Fruit fly (Drosophila melanogaster) whole organism, prepupa: ENCODE results near the gene Btk.

Source experiments
- Blimp-1 ChIP-seq: fragments of 200-800 bp; sonication (Bioruptor generic); optimal IDR thresholded peaks from 3 replicates; lab custom pipeline; 2017; ENCODE audit warnings: missing biosample characterization, missing genetic modification characterization, mild to moderate bottlenecking, moderate library complexity, missing genetic modification reagents
- CG10631 ChIP-seq: fragments of 200-800 bp; sonication (Bioruptor generic); optimal IDR thresholded peaks from 2 replicates; lab custom pipeline; 2016; ENCODE audit warnings: missing biosample characterization, missing genetic modification characterization
- CG10669 ChIP-seq: fragments of 200-800 bp; sonication (Bioruptor generic); optimal IDR thresholded peaks from 3 replicates; lab custom pipeline; 2018; ENCODE audit warnings: missing biosample characterization, mild to moderate bottlenecking, missing genetic modification characterization, moderate library complexity
- CG15336 ChIP-seq: fragments of 200-800 bp; sonication (Bioruptor generic); IDR thresholded peaks from 2 replicates; pipeline ENCODE4 v1.3.6; 2022; ENCODE audit warnings: missing biosample characterization, missing genetic modification characterization
- CG1621 ChIP-seq: fragments of 200-800 bp; sonication (Bioruptor generic); optimal IDR thresholded peaks from 3 replicates; lab custom pipeline; 2018; ENCODE audit warnings: missing biosample characterization, mild to moderate bottlenecking, missing genetic modification characterization
- CG3032 ChIP-seq: fragments of 200-800 bp; optimal IDR thresholded peaks from 2 replicates; lab custom pipeline; 2019; ENCODE audit warnings: missing biosample characterization, mild to moderate bottlenecking, missing genetic modification characterization, moderate library complexity
- CG31627 ChIP-seq: fragments of 200-800 bp; sonication (Bioruptor generic); optimal IDR thresholded peaks from 3 replicates; lab custom pipeline; 2016; ENCODE audit warnings: missing biosample characterization, missing genetic modification characterization
- CG32006 ChIP-seq: fragments of 200-800 bp; sonication (Bioruptor generic); optimal IDR thresholded peaks from 3 replicates; lab custom pipeline; 2017; ENCODE audit warnings: missing biosample characterization, mild to moderate bottlenecking, missing genetic modification characterization
- CG34406 ChIP-seq: fragments of 200-800 bp; sonication (Bioruptor generic); optimal IDR thresholded peaks from 3 replicates; lab custom pipeline; 2016; ENCODE audit warnings: missing biosample characterization, missing genetic modification characterization
- CG3919 ChIP-seq: fragments of 200-800 bp; sonication (Bioruptor generic); optimal IDR thresholded peaks from 3 replicates; lab custom pipeline; 2016; ENCODE audit warnings: missing biosample characterization, missing genetic modification characterization
- CG4318 ChIP-seq: fragments of 200-800 bp; sonication (Bioruptor generic); optimal IDR thresholded peaks from 3 replicates; lab custom pipeline; 2017; ENCODE audit warnings: missing biosample characterization, mild to moderate bottlenecking, missing genetic modification characterization
- CG6163 ChIP-seq: fragments of 200-800 bp; sonication (Bioruptor generic); IDR thresholded peaks from 3 replicates; pipeline ENCODE4 v1.3.6; 2022; ENCODE audit warnings: missing biosample characterization, missing genetic modification characterization
- CG6808 ChIP-seq: fragments of 200-800 bp; sonication (Bioruptor generic); optimal IDR thresholded peaks from 3 replicates; lab custom pipeline; 2017; ENCODE audit warnings: missing biosample characterization, missing genetic modification characterization, mild to moderate bottlenecking, moderate library complexity, missing genetic modification reagents
- CG6854 ChIP-seq: fragments of 200-800 bp; sonication (Bioruptor generic); optimal IDR thresholded peaks from 2 replicates; lab custom pipeline; 2017; ENCODE audit warnings: missing biosample characterization, mild to moderate bottlenecking, missing genetic modification characterization
- CG7368 ChIP-seq: fragments of 200-800 bp; sonication (Bioruptor generic); optimal IDR thresholded peaks from 3 replicates; lab custom pipeline; 2016; ENCODE audit warnings: missing biosample characterization, missing genetic modification characterization
- CG8319 ChIP-seq: fragments of 200-800 bp; sonication (Bioruptor generic); optimal IDR thresholded peaks from 3 replicates; lab custom pipeline; 2016; ENCODE audit warnings: missing biosample characterization, missing genetic modification characterization
- CG8632 ChIP-seq: fragments of 200-800 bp; sonication (Bioruptor generic); optimal IDR thresholded peaks from 3 replicates; lab custom pipeline; 2016; ENCODE audit warnings: missing biosample characterization, missing genetic modification characterization
- CG9139 ChIP-seq: fragments of 200-800 bp; sonication (Bioruptor generic); optimal IDR thresholded peaks from 3 replicates; lab custom pipeline; 2017; ENCODE audit warnings: missing biosample characterization, mild to moderate bottlenecking, missing genetic modification characterization
- Eip75B ChIP-seq: fragments of 200-800 bp; sonication (Bioruptor generic); optimal IDR thresholded peaks from 3 replicates; lab custom pipeline; 2016; ENCODE audit warnings: missing biosample characterization, missing genetic modification characterization
- Eip78C ChIP-seq: fragments of 200-800 bp; sonication (Bioruptor generic); peaks from one replicate; lab custom pipeline; 2016; ENCODE audit warnings: missing biosample characterization, missing genetic modification characterization
- Eip93F ChIP-seq: fragments of 200-800 bp; sonication (Bioruptor generic); optimal IDR thresholded peaks from 2 replicates; lab custom pipeline; 2016; ENCODE audit warnings: missing biosample characterization, mild to moderate bottlenecking, missing genetic modification characterization
- Ets21C ChIP-seq: fragments of 200-800 bp; sonication (Bioruptor generic); optimal IDR thresholded peaks from 3 replicates; lab custom pipeline; 2016; ENCODE audit warnings: missing biosample characterization, missing genetic modification characterization
- Ets96B ChIP-seq: fragments of 200-800 bp; optimal IDR thresholded peaks from 2 replicates; lab custom pipeline; 2019; ENCODE audit warnings: missing biosample characterization, mild to moderate bottlenecking, missing genetic modification characterization, moderate library complexity
- Gug ChIP-seq: fragments of 200-800 bp; sonication (Bioruptor generic); IDR thresholded peaks from 2 replicates; pipeline ENCODE4 v1.3.6; 2022; ENCODE audit warnings: missing biosample characterization, missing genetic modification characterization
- Hr38 ChIP-seq: sonication (Bioruptor generic); optimal IDR thresholded peaks from 2 replicates; lab custom pipeline; 2016; ENCODE audit warnings: missing biosample characterization, missing genetic modification characterization
- Met ChIP-seq: fragments of 200-800 bp; sonication (Bioruptor generic); optimal IDR thresholded peaks from 3 replicates; lab custom pipeline; 2016; ENCODE audit warnings: missing biosample characterization, missing genetic modification characterization
- Smox ChIP-seq: fragments of 200-800 bp; sonication (Bioruptor generic); optimal IDR thresholded peaks from 3 replicates; lab custom pipeline; 2016; ENCODE audit warnings: missing biosample characterization, missing genetic modification characterization
- Sox102F ChIP-seq: fragments of 200-800 bp; sonication (Bioruptor generic); optimal IDR thresholded peaks from 2 replicates; lab custom pipeline; 2016; ENCODE audit warnings: missing biosample characterization, mild to moderate bottlenecking, missing genetic modification characterization
- Sox14 ChIP-seq: fragments of 200-800 bp; sonication (Bioruptor generic); optimal IDR thresholded peaks from 3 replicates; lab custom pipeline; 2016; ENCODE audit warnings: missing biosample characterization, missing genetic modification characterization
- achi ChIP-seq: fragments of 200-800 bp; sonication (Bioruptor generic); optimal IDR thresholded peaks from 3 replicates; lab custom pipeline; 2016; ENCODE audit warnings: missing biosample characterization, missing genetic modification characterization
- cyc ChIP-seq: fragments of 200-800 bp; sonication (Bioruptor generic); optimal IDR thresholded peaks from 3 replicates; lab custom pipeline; 2016; ENCODE audit warnings: missing biosample characterization, missing genetic modification characterization
- dac ChIP-seq: fragments of 200-800 bp; sonication (Bioruptor generic); optimal IDR thresholded peaks from 2 replicates; lab custom pipeline; 2017; ENCODE audit warnings: missing biosample characterization, mild to moderate bottlenecking, missing genetic modification characterization
- dsx ChIP-seq: fragments of 200-800 bp; optimal IDR thresholded peaks from 3 replicates; lab custom pipeline; 2019; ENCODE audit warnings: missing biosample characterization, mild to moderate bottlenecking, missing genetic modification characterization, moderate library complexity; ENCODE audit not compliant: poor library complexity, severe bottlenecking
- eg ChIP-seq: fragments of 200-800 bp; sonication (Bioruptor generic); IDR thresholded peaks from 3 replicates; pipeline ENCODE4 v1.3.6; 2022; ENCODE audit warnings: missing biosample characterization, missing genetic modification characterization
- fd59A ChIP-seq: fragments of 200-800 bp; sonication (Bioruptor generic); optimal IDR thresholded peaks from 2 replicates; lab custom pipeline; 2017; ENCODE audit warnings: missing biosample characterization, mild to moderate bottlenecking, missing genetic modification characterization, missing genetic modification reagents
- fd85E ChIP-seq: fragments of 200-800 bp; sonication (Bioruptor generic); optimal IDR thresholded peaks from 3 replicates; lab custom pipeline; 2016; ENCODE audit warnings: missing biosample characterization, missing genetic modification characterization
- fkh ChIP-seq: fragments of 200-800 bp; sonication (Bioruptor generic); optimal IDR thresholded peaks from 3 replicates; lab custom pipeline; 2017; ENCODE audit warnings: missing biosample characterization, mild to moderate bottlenecking, missing genetic modification characterization, moderate library complexity
- lz ChIP-seq: fragments of 200-800 bp; sonication (Bioruptor generic); optimal IDR thresholded peaks from 3 replicates; lab custom pipeline; 2016; ENCODE audit warnings: missing biosample characterization, missing genetic modification characterization
- pdm3 ChIP-seq: fragments of 200-800 bp; sonication (Bioruptor generic); optimal IDR thresholded peaks from 3 replicates; lab custom pipeline; 2016; ENCODE audit warnings: missing biosample characterization, missing genetic modification characterization
- spab ChIP-seq: fragments of 200-800 bp; sonication (Bioruptor generic); optimal IDR thresholded peaks from 2 replicates; lab custom pipeline; 2017; ENCODE audit warnings: missing biosample characterization, mild to moderate bottlenecking, missing genetic modification characterization, missing genetic modification reagents
- ss ChIP-seq, 2 experiments: fragments of 200-800 bp; sonication (Bioruptor generic); optimal IDR thresholded peaks; 2 replicates in 1 of 2; 3 replicates in 1 of 2; lab custom pipeline; 2017 to 2018; ENCODE audit warnings: mild to moderate bottlenecking in 2 of 2, missing biosample characterization in 2 of 2, missing genetic modification characterization in 2 of 2, moderate library complexity in 1 of 2
- svp ChIP-seq: fragments of 200-800 bp; sonication (Bioruptor generic); peaks from one replicate; lab custom pipeline; 2016; ENCODE audit warnings: missing biosample characterization, missing genetic modification characterization
- vri ChIP-seq: fragments of 200-800 bp; sonication (Bioruptor generic); optimal IDR thresholded peaks from 3 replicates; lab custom pipeline; 2016; ENCODE audit warnings: missing biosample characterization, mild to moderate bottlenecking, missing genetic modification characterization

The Btk gene

DNA sequence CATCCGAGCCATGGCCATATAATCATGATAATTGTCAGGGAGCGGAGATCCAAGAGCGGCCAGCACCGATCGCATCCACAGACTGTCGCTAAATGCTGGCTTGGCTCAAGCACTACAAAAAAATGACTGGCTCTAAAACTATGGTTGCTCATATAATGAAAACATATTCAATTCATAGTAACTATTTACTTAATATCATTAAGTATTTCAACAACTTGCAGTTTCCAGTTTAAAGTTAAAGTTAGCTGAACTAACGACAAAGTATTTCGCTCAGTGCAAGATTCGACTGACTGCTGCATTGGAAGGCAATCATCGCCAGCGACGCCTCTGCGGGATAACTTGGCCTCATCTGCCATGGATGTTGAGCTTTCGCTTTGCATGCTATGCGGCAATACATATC is 30.0 kb downstream of the Btk start (continued):
- peak; percentile 45 for TF ChIP-seq cyc (GFP tag; lab: Kevin White, UChicago)
- TF ChIP-seq fkh (GFP tag; lab: Kevin White, UChicago): no peak
- peak; percentile 41 for TF ChIP-seq CG7368 (GFP tag; lab: Kevin White, UChicago)
- no peak for TF ChIP-seq Ets21C
- no peak for TF ChIP-seq Eip93F (GFP tag; lab: Kevin White, UChicago)
- TF ChIP-seq dsx (GFP tag; lab: Kevin White, UChicago): peak; percentile 33
- TF ChIP-seq dac (GFP tag; lab: Kevin White, UChicago): peak; percentile 32
- peak; percentile 5 to 58 for TF ChIP-seq ss (GFP tag; optimal IDR thresholded peaks at IDR 0.05; lab: Kevin White, UChicago)
- peak; percentile 88 for TF ChIP-seq Eip78C (GFP tag; lab: Kevin White, UChicago)
- TF ChIP-seq spab (GFP tag; lab: Kevin White, UChicago): peak; percentile 63
- TF ChIP-seq CG6808: peak; percentile 61
- peak; percentile 60 for TF ChIP-seq CG10669 (GFP tag; lab: Kevin White, UChicago)
- TF ChIP-seq CG4318 (GFP tag; lab: Kevin White, UChicago): peak; percentile 17
- peak; percentile 43 for TF ChIP-seq svp
- peak; percentile 55 for TF ChIP-seq Eip75B
- peak; percentile 72 for TF ChIP-seq achi (GFP tag; lab: Kevin White, UChicago)
- peak; percentile 72 for TF ChIP-seq CG10631 (GFP tag; lab: Kevin White, UChicago)
- peak; percentile 92 for TF ChIP-seq CG15336 (GFP tag; lab: Robert Waterston, UW)
- peak; percentile 8 for TF ChIP-seq lz (GFP tag; lab: Kevin White, UChicago)
- peak; percentile 58 for TF ChIP-seq Sox14 (GFP tag; lab: Kevin White, UChicago)
- peak; percentile 85 for TF ChIP-seq CG32006 (GFP tag; lab: Kevin White, UChicago)

DNA sequence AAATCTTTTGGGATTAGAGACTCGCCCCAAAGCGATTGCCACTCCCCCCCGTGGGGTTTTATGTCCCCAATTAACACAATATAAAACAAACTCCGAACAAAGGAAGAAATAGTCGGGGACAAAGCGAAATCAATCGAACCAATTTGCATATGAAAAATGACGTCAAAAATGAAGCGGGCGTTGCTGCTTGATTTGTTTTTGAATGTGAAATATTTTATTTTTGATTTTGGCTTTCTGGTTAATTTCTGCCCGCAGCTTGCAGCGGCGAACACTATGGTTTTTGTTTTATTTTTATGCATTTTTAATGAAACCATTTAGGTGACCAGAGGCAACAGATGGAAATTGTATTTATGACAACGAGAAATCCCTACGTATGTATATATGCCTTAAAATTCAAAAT is 32.2 kb downstream of the Btk start:
- no peak for TF ChIP-seq lz (GFP tag; lab: Kevin White, UChicago)
- TF ChIP-seq fd85E (GFP tag; lab: Kevin White, UChicago): no peak
- TF ChIP-seq CG32006 (GFP tag; lab: Kevin White, UChicago): no peak
- TF ChIP-seq CG3919: no peak
- TF ChIP-seq fkh (GFP tag; lab: Kevin White, UChicago): no peak
- no peak for TF ChIP-seq CG8632 (GFP tag; lab: Kevin White, UChicago)
- no peak for TF ChIP-seq Eip78C (GFP tag; lab: Kevin White, UChicago)
- TF ChIP-seq achi (GFP tag; lab: Kevin White, UChicago): no peak
- TF ChIP-seq CG3032: no peak
- no peak for TF ChIP-seq cyc (GFP tag; lab: Kevin White, UChicago)
- no peak for TF ChIP-seq pdm3 (GFP tag; lab: Kevin White, UChicago)
- no peak for TF ChIP-seq CG6854
- no peak for TF ChIP-seq CG9139 (GFP tag; lab: Kevin White, UChicago)
- TF ChIP-seq Smox (GFP tag; lab: Kevin White, UChicago): no peak

DNA sequence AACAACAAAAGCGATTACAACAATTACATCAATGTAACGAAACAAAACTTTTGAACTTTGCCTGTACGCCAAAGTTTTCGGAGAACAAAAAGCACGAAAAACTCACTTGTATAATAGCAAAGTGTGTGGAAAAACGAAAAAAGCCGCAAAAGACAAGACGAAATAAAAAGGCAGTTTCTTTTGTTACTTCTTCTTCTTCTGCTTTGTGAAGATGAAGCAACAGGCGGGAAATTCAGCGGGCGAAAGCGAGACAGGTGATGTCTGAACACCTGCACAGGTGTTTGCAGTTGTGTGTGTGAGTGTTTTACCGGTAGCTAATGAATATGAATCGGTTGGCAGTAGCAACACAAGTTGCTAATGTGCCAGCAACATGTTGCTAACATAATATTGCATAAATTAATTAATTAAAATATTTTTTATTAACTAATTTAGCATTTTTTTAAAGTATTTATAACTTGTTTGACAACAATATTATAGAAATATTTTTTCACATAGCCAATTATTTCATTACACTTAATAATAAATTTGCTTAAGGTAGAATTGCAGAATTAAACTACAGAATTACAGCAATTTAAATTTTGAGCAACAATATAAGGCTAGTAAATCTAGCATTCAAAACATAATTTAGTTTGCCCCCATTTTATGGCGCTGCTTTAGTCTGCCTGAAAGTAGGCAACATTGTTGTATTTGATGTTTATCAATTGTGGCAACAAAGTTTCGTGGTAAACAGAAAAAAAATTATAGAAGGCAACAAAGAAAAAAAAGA is 34.0 kb downstream of the Btk start:
- TF ChIP-seq dsx (GFP tag; lab: Kevin White, UChicago) (peak; percentile 14), eg (GFP tag; lab: Robert Waterston, UW) (no peak), CG6163 (peak; percentile 39; the same call in 2 of the 3 replicates)
- TF ChIP-seq, all 60 proteins: peak for 2

DNA sequence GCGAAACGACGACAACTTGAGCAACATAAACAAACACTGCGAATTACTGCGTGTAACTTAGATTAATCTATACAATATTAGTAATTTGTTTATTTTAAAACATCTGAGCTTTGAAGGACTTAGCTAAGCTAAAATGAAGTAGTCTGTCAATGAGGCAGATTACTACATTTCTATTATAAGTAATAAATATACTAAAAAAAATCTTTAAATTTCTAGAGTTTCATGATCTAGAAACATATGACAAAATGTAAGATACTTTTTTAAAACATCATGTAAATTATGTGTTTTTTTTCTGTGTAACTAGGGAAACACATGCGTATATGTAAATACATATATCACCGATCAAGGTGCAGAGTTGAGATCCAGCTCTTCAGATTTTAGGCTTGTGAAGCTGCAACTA is 34.7 kb downstream of the Btk start:
- TF ChIP-seq CG34406 (GFP tag; lab: Kevin White, UChicago): peak; percentile 80
- TF ChIP-seq Blimp-1 (GFP tag; lab: Kevin White, UChicago): peak; percentile 12
- no peak for TF ChIP-seq vri (GFP tag; lab: Kevin White, UChicago)
- peak; percentile 28 for TF ChIP-seq Met (GFP tag; lab: Kevin White, UChicago)
- TF ChIP-seq fd59A: peak; percentile 68
- peak; percentile 23 for TF ChIP-seq Sox14 (GFP tag; lab: Kevin White, UChicago)
- TF ChIP-seq CG31627 (GFP tag; lab: Kevin White, UChicago): no peak
- TF ChIP-seq CG6163: peak; percentile 72; the same call in 2 of the 3 replicates
- peak; percentile 53 for TF ChIP-seq CG8319 (GFP tag; lab: Kevin White, UChicago)
- TF ChIP-seq Gug (GFP tag; lab: Robert Waterston, UW): peak; percentile 50; the same call in 1 of the 2 replicates
- peak; percentile 67 for TF ChIP-seq CG8632 (GFP tag; lab: Kevin White, UChicago)
- TF ChIP-seq Eip93F (GFP tag; lab: Kevin White, UChicago): no peak
- TF ChIP-seq Ets96B: peak; percentile 57
- no peak for TF ChIP-seq CG6854
- TF ChIP-seq CG1621 (tag; lab: Kevin White, UChicago): no peak
- TF ChIP-seq Sox102F: no peak
- no peak for TF ChIP-seq fd85E (GFP tag; lab: Kevin White, UChicago)
- TF ChIP-seq fkh (GFP tag; lab: Kevin White, UChicago): no peak
- no peak for TF ChIP-seq Hr38 (GFP tag; lab: Kevin White, UChicago)
